Fruit fly (Drosophila melanogaster) whole organism, adult: ENCODE measurements around the gene tst.

ENCODE experiments used
- CG11617 ChIP-seq: fragments of 200-800 bp; sonication (Bioruptor generic); optimal IDR thresholded peaks from 2 replicates; lab custom pipeline; 2017; ENCODE audit warnings: mild to moderate bottlenecking, missing biosample characterization, missing genetic modification reagents, missing genetic modification characterization
- CG12768 ChIP-seq: fragments of 200-800 bp; sonication (Bioruptor generic); optimal IDR thresholded peaks from 2 replicates; lab custom pipeline; 2017; ENCODE audit warnings: missing biosample characterization, missing genetic modification characterization, mild to moderate bottlenecking, moderate library complexity, missing genetic modification reagents
- CG14711 ChIP-seq: fragments of 200-800 bp; sonication (Bioruptor generic); optimal IDR thresholded peaks from 2 replicates; lab custom pipeline; 2018; ENCODE audit warnings: missing biosample characterization, mild to moderate bottlenecking, missing genetic modification characterization, moderate library complexity
- CG1620 ChIP-seq: fragments of 200-800 bp; sonication (Bioruptor generic); optimal IDR thresholded peaks from 2 replicates; lab custom pipeline; 2016; ENCODE audit warnings: missing biosample characterization, missing genetic modification characterization
- CG33017 ChIP-seq: fragments of 200-800 bp; sonication (Bioruptor generic); optimal IDR thresholded peaks from 2 replicates; lab custom pipeline; 2018; ENCODE audit warnings: missing biosample characterization, mild to moderate bottlenecking, missing genetic modification characterization, moderate library complexity
- CG5204 ChIP-seq: fragments of 200-800 bp; sonication (Bioruptor generic); optimal IDR thresholded peaks from 2 replicates; lab custom pipeline; 2016; ENCODE audit warnings: missing biosample characterization, missing genetic modification characterization
- CG7045 ChIP-seq: fragments of 200-800 bp; sonication (Bioruptor generic); optimal IDR thresholded peaks from 2 replicates; lab custom pipeline; 2017; ENCODE audit warnings: missing biosample characterization, mild to moderate bottlenecking, missing genetic modification characterization
- CG7101 ChIP-seq: fragments of 200-800 bp; sonication (Bioruptor generic); optimal IDR thresholded peaks from 2 replicates; lab custom pipeline; 2018; ENCODE audit warnings: missing biosample characterization, mild to moderate bottlenecking, missing genetic modification characterization, moderate library complexity
- Clk ChIP-seq: fragments of 200-800 bp; sonication (Bioruptor generic); optimal IDR thresholded peaks from 2 replicates; lab custom pipeline; 2017; ENCODE audit warnings: missing biosample characterization, missing genetic modification characterization
- Crg-1 ChIP-seq: fragments of 200-800 bp; sonication (Bioruptor generic); optimal IDR thresholded peaks from 2 replicates; lab custom pipeline; 2016; ENCODE audit warnings: missing biosample characterization, missing genetic modification characterization
- Hr96 ChIP-seq: fragments of 200-800 bp; sonication (Bioruptor generic); optimal IDR thresholded peaks from 2 replicates; lab custom pipeline; 2016; ENCODE audit warnings: missing biosample characterization, missing genetic modification characterization
- Mnt ChIP-seq: fragments of 200-800 bp; sonication (Bioruptor generic); optimal IDR thresholded peaks from 2 replicates; lab custom pipeline; 2016; ENCODE audit warnings: missing biosample characterization, mild to moderate bottlenecking, missing genetic modification characterization
- bab1 ChIP-seq: fragments of 200-800 bp; sonication (Bioruptor generic); optimal IDR thresholded peaks from 3 replicates; lab custom pipeline; 2019; ENCODE audit warnings: missing biosample characterization, mild to moderate bottlenecking, missing genetic modification characterization, moderate library complexity
- cic ChIP-seq: fragments of 200-800 bp; sonication (Bioruptor generic); optimal IDR thresholded peaks from 2 replicates; lab custom pipeline; 2017; ENCODE audit warnings: missing biosample characterization, mild to moderate bottlenecking, missing genetic modification characterization, moderate library complexity
- cnc ChIP-seq, 2 experiments: fragments of >200 bp; optimal IDR thresholded peaks; 2 replicates each; lab custom pipeline; 2017
- kay ChIP-seq: fragments of 200-800 bp; sonication (Bioruptor generic); peaks from one replicate; lab custom pipeline; 2016; ENCODE audit warnings: missing biosample characterization, missing genetic modification characterization, borderline replicate concordance
- ovo ChIP-seq: fragments of 200-800 bp; sonication (Bioruptor generic); optimal IDR thresholded peaks from 2 replicates; lab custom pipeline; 2016; ENCODE audit warnings: missing biosample characterization, missing genetic modification characterization
- pad ChIP-seq: fragments of 200-800 bp; sonication (Bioruptor generic); optimal IDR thresholded peaks from 3 replicates; lab custom pipeline; 2017; ENCODE audit warnings: missing biosample characterization, missing genetic modification characterization, mild to moderate bottlenecking, moderate library complexity, missing genetic modification reagents
- tj ChIP-seq: fragments of 200-800 bp; sonication (Bioruptor generic); optimal IDR thresholded peaks from 3 replicates; lab custom pipeline; 2017; ENCODE audit warnings: missing biosample characterization, mild to moderate bottlenecking, missing genetic modification characterization, moderate library complexity
- toe ChIP-seq: fragments of 200-800 bp; sonication (Bioruptor generic); optimal IDR thresholded peaks from 2 replicates; lab custom pipeline; 2016; ENCODE audit warnings: missing biosample characterization, missing genetic modification characterization

The tst gene

dm6 chr3R:23724843-23725506 is 47.7 kb downstream of the tst start:
- TF ChIP-seq cnc (optimal IDR thresholded peaks at IDR 0.05; lab: Kevin White, UChicago) = peak in 1 of 2 experiments; percentile 16
- no peak for TF ChIP-seq toe
- TF ChIP-seq CG12768 (GFP tag; lab: Kevin White, UChicago) = peak; percentile 18
- no peak for TF ChIP-seq Crg-1 (GFP tag; lab: Kevin White, UChicago)
- TF ChIP-seq CG7045 = no peak
- no peak for TF ChIP-seq Hr96
- TF ChIP-seq pad (GFP tag; lab: Kevin White, UChicago) = no peak
- no peak for TF ChIP-seq CG5204 (GFP tag; lab: Kevin White, UChicago)
- no peak for TF ChIP-seq Clk (GFP tag; lab: Kevin White, UChicago)
- TF ChIP-seq bab1 (GFP tag; lab: Kevin White, UChicago) = no peak
- peak; percentile 24 for TF ChIP-seq CG33017
- TF ChIP-seq Mnt (GFP tag; lab: Kevin White, UChicago) = peak; percentile 34
- TF ChIP-seq CG7101 = no peak
- peak; percentile 90 for TF ChIP-seq cic (GFP tag; lab: Kevin White, UChicago)
- TF ChIP-seq CG14711 (tag; lab: Kevin White, UChicago) = no peak
- TF ChIP-seq CG11617 = no peak
- TF ChIP-seq tj (GFP tag; lab: Kevin White, UChicago) = no peak
- no peak for TF ChIP-seq ovo (GFP tag; lab: Kevin White, UChicago)
- TF ChIP-seq CG1620 (GFP tag; lab: Kevin White, UChicago) = no peak
- TF ChIP-seq kay (GFP tag; lab: Kevin White, UChicago) = no peak

dm6 chr3R:23723381-23724034 is 49.2 kb downstream of the tst start:
- TF ChIP-seq CG1620 (GFP tag; lab: Kevin White, UChicago) (no peak), Clk (GFP tag; lab: Kevin White, UChicago) (peak; percentile 81), tj (GFP tag; lab: Kevin White, UChicago) (peak; percentile 88), CG5204 (GFP tag; lab: Kevin White, UChicago) (peak; percentile 11), Mnt (GFP tag; lab: Kevin White, UChicago) (peak; percentile 91), CG11617 (peak; percentile 79), kay (GFP tag; lab: Kevin White, UChicago) (peak; percentile 98), toe (peak; percentile 54), ovo (GFP tag; lab: Kevin White, UChicago) (peak; percentile 94), pad (GFP tag; lab: Kevin White, UChicago) (peak; percentile 89), CG14711 (tag; lab: Kevin White, UChicago) (no peak), cic (GFP tag; lab: Kevin White, UChicago) (peak; percentile 99), CG12768 (GFP tag; lab: Kevin White, UChicago) (peak; percentile 55), Hr96 (peak; percentile 65), cnc (optimal IDR thresholded peaks at IDR 0.05; lab: Kevin White, UChicago) (no peak), CG7045 (peak; percentile 80), CG33017 (peak; percentile 72), Crg-1 (GFP tag; lab: Kevin White, UChicago) (peak; percentile 92), bab1 (GFP tag; lab: Kevin White, UChicago) (peak; percentile 4), CG7101 (peak; percentile 77)

- TF ChIP-seq tj (GFP tag; lab: Kevin White, UChicago) (peak; percentile 98), cnc (optimal IDR thresholded peaks at IDR 0.05; lab: Kevin White, UChicago) (no peak), CG7101 (peak; percentile 78), pad (GFP tag; lab: Kevin White, UChicago) (peak; percentile 98), Clk (GFP tag; lab: Kevin White, UChicago) (no peak), bab1 (GFP tag; lab: Kevin White, UChicago) (no peak), Hr96 (no peak), ovo (GFP tag; lab: Kevin White, UChicago) (no peak), CG11617 (no peak), CG12768 (GFP tag; lab: Kevin White, UChicago) (no peak), cic (GFP tag; lab: Kevin White, UChicago) (no peak), toe (no peak), CG33017 (peak; percentile 83), CG14711 (tag; lab: Kevin White, UChicago) (peak; percentile 83), CG5204 (GFP tag; lab: Kevin White, UChicago) (peak; percentile 27), kay (GFP tag; lab: Kevin White, UChicago) (peak; percentile 81), Crg-1 (GFP tag; lab: Kevin White, UChicago) (no peak), CG1620 (GFP tag; lab: Kevin White, UChicago) (no peak), CG7045 (peak; percentile 73), Mnt (GFP tag; lab: Kevin White, UChicago) (no peak)
Observed at dm6 chr3R:23722680-23723372, 49.8 kb downstream of the tst start, which contains the start of gene CG10365. Gene CG10365 (plus strand): TSS chr3R:23723331.

- TF ChIP-seq CG11617 (no peak), pad (GFP tag; lab: Kevin White, UChicago) (no peak), Hr96 (peak; percentile 36), cic (GFP tag; lab: Kevin White, UChicago) (peak; percentile 25), cnc (optimal IDR thresholded peaks at IDR 0.05; lab: Kevin White, UChicago) (no peak), CG1620 (GFP tag; lab: Kevin White, UChicago) (peak; percentile 60), ovo (GFP tag; lab: Kevin White, UChicago) (no peak), Mnt (GFP tag; lab: Kevin White, UChicago) (peak; percentile 35), bab1 (GFP tag; lab: Kevin White, UChicago) (peak; percentile 78), Crg-1 (GFP tag; lab: Kevin White, UChicago) (peak; percentile 35), CG12768 (GFP tag; lab: Kevin White, UChicago) (no peak), CG7101 (peak; percentile 58), CG33017 (peak; percentile 12), CG14711 (tag; lab: Kevin White, UChicago) (no peak), CG5204 (GFP tag; lab: Kevin White, UChicago) (no peak), CG7045 (peak; percentile 30), Clk (GFP tag; lab: Kevin White, UChicago) (no peak), toe (peak; percentile 58), kay (GFP tag; lab: Kevin White, UChicago) (peak; percentile 83)
Observed at dm6 chr3R:23721936-23722335, 50.7 kb downstream of the tst start.
